In the genomic region with DNA sequence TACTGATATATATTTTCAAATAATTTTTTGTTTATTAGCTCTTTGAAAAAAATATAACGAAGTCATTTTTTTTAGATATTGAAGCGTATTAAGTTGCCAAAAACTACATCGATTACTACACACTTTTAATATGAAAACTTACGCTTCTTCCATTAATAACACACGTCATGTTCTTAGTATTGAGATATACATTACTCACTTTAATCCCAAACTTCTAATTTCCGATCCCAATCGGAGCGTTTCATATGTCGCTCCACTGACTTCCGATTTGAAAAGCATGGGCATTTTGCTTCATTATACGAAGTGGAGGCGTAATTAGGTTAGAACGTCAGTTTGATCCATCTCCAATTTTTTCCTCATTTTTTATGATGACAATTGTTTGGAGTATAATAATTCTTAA, we compare ENCODE assay signal across 2 worm cellular contexts.
TF ChIP-seq lines count a peak whose summit lies in the region.

No protein-coding gene starts in this region.

TF ChIP-seq in whole organism, L1 larva, 84 proteins besides CTCF, POLR2A, EP300 and RAD21:
- TF ChIP-seq fos-1 (tag; optimal IDR thresholded peaks at IDR 0.05; lab: Kevin White, UChicago) (no peak), lin-13 (GFP tag; optimal IDR thresholded peaks at IDR 0.05; lab: Kevin White, UChicago) (no peak), egl-13 (tag; optimal IDR thresholded peaks at IDR 0.05; lab: Kevin White, UChicago) (peak; percentile 55), nhr-11 (tag; optimal IDR thresholded peaks at IDR 0.05; lab: Kevin White, UChicago) (peak; percentile 19), unc-86 (tag; optimal IDR thresholded peaks at IDR 0.05; lab: Kevin White, UChicago) (no peak), unc-30 (tag; optimal IDR thresholded peaks at IDR 0.05; lab: Kevin White, UChicago) (no peak), nhr-47 (tag; optimal IDR thresholded peaks at IDR 0.05; lab: Kevin White, UChicago) (peak; percentile 51), fkh-10 (GFP tag; optimal IDR thresholded peaks at IDR 0.05; lab: Kevin White, UChicago) (no peak), nhr-84 (tag; optimal IDR thresholded peaks at IDR 0.05; lab: Kevin White, UChicago) (no peak), ceh-8 (GFP tag; optimal IDR thresholded peaks at IDR 0.05; lab: Kevin White, UChicago) (no peak), fkh-8 (tag; optimal IDR thresholded peaks at IDR 0.05; lab: Kevin White, UChicago) (peak; percentile 74), pax-3 (tag; optimal IDR thresholded peaks at IDR 0.05; lab: Kevin White, UChicago) (peak; percentile 8), dsc-1 (tag; optimal IDR thresholded peaks at IDR 0.05; lab: Kevin White, UChicago) (peak; percentile 84), lin-39 (tag; optimal IDR thresholded peaks at IDR 0.05; lab: Kevin White, UChicago) (no peak), unc-130 (tag; optimal IDR thresholded peaks at IDR 0.05; lab: Kevin White, UChicago) (no peak), nhr-71 (tag; optimal IDR thresholded peaks at IDR 0.05; lab: Kevin White, UChicago) (peak; percentile 39), ztf-4 (tag; optimal IDR thresholded peaks at IDR 0.05; lab: Kevin White, UChicago) (no peak)

TF ChIP-seq in whole organism, L4 larva, 104 proteins besides CTCF, POLR2A, EP300 and RAD21:
- TF ChIP-seq tra-1 (GFP tag; IDR thresholded peaks at IDR 0.05; lab: Robert Waterston, UW) (no peak), hmg-1.1 (GFP tag; IDR thresholded peaks at IDR 0.05; lab: Robert Waterston, UW) (no peak), lin-38 (GFP tag; IDR thresholded peaks at IDR 0.05; lab: Robert Waterston, UW) (no peak), aha-1 (tag; lab: Kevin White, UChicago) (peak; percentile 89), pqm-1 (tag; optimal IDR thresholded peaks at IDR 0.05; lab: Kevin White, UChicago) (no peak), duxl-1 (tag; optimal IDR thresholded peaks at IDR 0.05; lab: Kevin White, UChicago; ENCODE audit: poor library complexity) (no peak), snpc-4 (tag; optimal IDR thresholded peaks at IDR 0.05; lab: Kevin White, UChicago) (no peak), dmd-9 (GFP tag; IDR thresholded peaks at IDR 0.05; lab: Robert Waterston, UW) (no peak)
